Worm (Caenorhabditis elegans) whole organism, L1 larva: ENCODE data around the gene jnk-1.

ENCODE experiments used
- C04F5.9 ChIP-seq: sonication (generic microtip); optimal IDR thresholded peaks from 2 replicates; lab custom pipeline; 2016; ENCODE audit warnings: missing genetic modification characterization, missing compliant biosample characterization
- C34B4.2 ChIP-seq: sonication (generic microtip); optimal IDR thresholded peaks from 2 replicates; lab custom pipeline; 2017; ENCODE audit warnings: mild to moderate bottlenecking, missing genetic modification characterization, missing compliant biosample characterization
- F16B12.6 ChIP-seq: fragments of 150-350 bp; optimal IDR thresholded peaks from 2 replicates; lab custom pipeline; 2014; ENCODE audit warnings: missing biosample characterization, missing genetic modification characterization
- aha-1 ChIP-seq: fragments of 150-350 bp; optimal IDR thresholded peaks from 2 replicates; lab custom pipeline; 2014; ENCODE audit warnings: missing biosample characterization, missing genetic modification characterization
- aly-2 ChIP-seq: fragments of 150-350 bp; optimal IDR thresholded peaks from 2 replicates; lab custom pipeline; 2014; ENCODE audit warnings: missing biosample characterization, missing genetic modification characterization
- blmp-1 ChIP-seq: fragments of 150-350 bp; optimal IDR thresholded peaks from 2 replicates; lab custom pipeline; 2014; ENCODE audit warnings: missing biosample characterization, missing genetic modification characterization
- ceh-63 ChIP-seq: fragments of 200-800 bp; sonication (Bioruptor generic); optimal IDR thresholded peaks from 2 replicates; lab custom pipeline; 2018; ENCODE audit warnings: mild to moderate bottlenecking, missing genetic modification characterization, missing compliant biosample characterization
- ceh-82 ChIP-seq, 3 experiments: fragments of 150-350 bp in 1 of 3; sonication (generic microtip) in 2 of 3; optimal IDR thresholded peaks; 2 replicates each; lab custom pipeline; 2014 to 2017; ENCODE audit warnings: missing biosample characterization in 3 of 3, missing genetic modification characterization in 3 of 3
- ceh-88 ChIP-seq: fragments of 200-800 bp; sonication (Bioruptor generic); IDR thresholded peaks from 2 replicates; pipeline ENCODE4 v1.3.6; 2022; ENCODE audit warnings: missing genetic modification characterization, missing compliant biosample characterization
- ceh-90 ChIP-seq: sonication (generic microtip); optimal IDR thresholded peaks from 2 replicates; lab custom pipeline; 2016; ENCODE audit warnings: missing genetic modification characterization, missing compliant biosample characterization
- ces-1 ChIP-seq: fragments of 150-350 bp; optimal IDR thresholded peaks from 2 replicates; lab custom pipeline; 2014; ENCODE audit warnings: missing biosample characterization, missing genetic modification reagents, missing genetic modification characterization
- dpl-1 ChIP-seq, 3 experiments: fragments of 150-350 bp in 2 of 3; sonication (generic microtip) in 1 of 3; optimal IDR thresholded peaks; 2 replicates each; lab custom pipeline; 2014 to 2017; ENCODE audit warnings: missing biosample characterization in 3 of 3, missing genetic modification characterization in 3 of 3, missing genetic modification reagents in 3 of 3
- dsc-1 ChIP-seq: sonication (generic microtip); optimal IDR thresholded peaks from 2 replicates; lab custom pipeline; 2016; ENCODE audit warnings: mild to moderate bottlenecking, missing genetic modification characterization, missing compliant biosample characterization
- egl-13 ChIP-seq: sonication (generic microtip); optimal IDR thresholded peaks from 2 replicates; lab custom pipeline; 2016; ENCODE audit warnings: missing genotype, missing genetic modification reagents, missing genetic modification characterization, missing compliant biosample characterization
- elt-2 ChIP-seq: sonication (generic microtip); optimal IDR thresholded peaks from 2 replicates; lab custom pipeline; 2016; ENCODE audit warnings: missing genetic modification characterization, mild to moderate bottlenecking, inconsistent platforms, missing compliant biosample characterization, missing genetic modification reagents
- ets-5 ChIP-seq: fragments of 200-800 bp; sonication (Bioruptor generic); IDR thresholded peaks from 2 replicates; pipeline ENCODE4 v1.3.6; 2022; ENCODE audit warnings: missing genetic modification characterization, missing compliant biosample characterization
- fkh-4 ChIP-seq: sonication (generic microtip); optimal IDR thresholded peaks from 2 replicates; lab custom pipeline; 2016; ENCODE audit warnings: missing compliant biosample characterization, missing genetic modification characterization, borderline replicate concordance
- hlh-4 ChIP-seq: sonication (generic microtip); optimal IDR thresholded peaks from 2 replicates; lab custom pipeline; 2016; ENCODE audit warnings: mild to moderate bottlenecking, missing genetic modification characterization, missing compliant biosample characterization
- irx-1 ChIP-seq: sonication (generic microtip); optimal IDR thresholded peaks from 2 replicates; lab custom pipeline; 2016; ENCODE audit warnings: missing genetic modification characterization, missing compliant biosample characterization
- isw-1 ChIP-seq: fragments of 200-800 bp; sonication (Bioruptor generic); IDR thresholded peaks from 2 replicates; pipeline ENCODE4 v1.3.6; 2022; ENCODE audit warnings: missing genetic modification characterization, missing compliant biosample characterization
- lin-35 ChIP-seq, 2 experiments: fragments of 150-350 bp; optimal IDR thresholded peaks; 2 replicates each; lab custom pipeline; 2014; ENCODE audit warnings: missing biosample characterization in 2 of 2, missing genetic modification characterization in 2 of 2, missing genetic modification reagents in 2 of 2
- mab-9 ChIP-seq: fragments of 200-800 bp; sonication (Bioruptor generic); IDR thresholded peaks from 2 replicates; pipeline ENCODE4 v1.3.6; 2022; ENCODE audit warnings: missing genetic modification reagents, missing genetic modification characterization, missing compliant biosample characterization
- mdl-1 ChIP-seq, 2 experiments: fragments of 150-350 bp; optimal IDR thresholded peaks; 2 replicates each; lab custom pipeline; 2014 to 2017; ENCODE audit warnings: missing biosample characterization in 2 of 2, missing genetic modification characterization in 2 of 2, inconsistent platforms in 1 of 2
- nhr-12 ChIP-seq: sonication (generic microtip); optimal IDR thresholded peaks from 2 replicates; lab custom pipeline; 2017; ENCODE audit warnings: missing biosample characterization, missing genetic modification characterization
- nhr-20 ChIP-seq: sonication (generic microtip); optimal IDR thresholded peaks from 2 replicates; lab custom pipeline; 2016; ENCODE audit warnings: mild to moderate bottlenecking, missing genetic modification characterization, missing compliant biosample characterization
- nhr-237 ChIP-seq: fragments of 150-350 bp; optimal IDR thresholded peaks from 2 replicates; lab custom pipeline; 2014; ENCODE audit warnings: missing biosample characterization, missing genetic modification characterization
- nhr-28 ChIP-seq: fragments of 150-350 bp; optimal IDR thresholded peaks from 2 replicates; lab custom pipeline; 2014; ENCODE audit warnings: missing biosample characterization, missing genetic modification characterization
- nhr-76 ChIP-seq: sonication (generic microtip); optimal IDR thresholded peaks from 2 replicates; lab custom pipeline; 2017; ENCODE audit warnings: missing biosample characterization, missing genetic modification characterization
- nhr-84 ChIP-seq: sonication (generic microtip); optimal IDR thresholded peaks from 2 replicates; lab custom pipeline; 2017; ENCODE audit warnings: missing biosample characterization, missing genetic modification characterization
- nhr-90 ChIP-seq: sonication (generic microtip); optimal IDR thresholded peaks from 2 replicates; lab custom pipeline; 2016; ENCODE audit warnings: mild to moderate bottlenecking, missing genetic modification characterization, missing compliant biosample characterization; ENCODE audit not compliant: poor library complexity
- pag-3 ChIP-seq: sonication (generic microtip); optimal IDR thresholded peaks from 2 replicates; lab custom pipeline; 2017; ENCODE audit warnings: missing genetic modification characterization, mild to moderate bottlenecking, missing compliant biosample characterization, antibody characterized with exemption, borderline replicate concordance; ENCODE audit not compliant: insufficient read depth
- pqm-1 ChIP-seq: sonication (generic microtip); optimal IDR thresholded peaks from 3 replicates; lab custom pipeline; 2017; ENCODE audit warnings: missing biosample characterization, missing genetic modification characterization
- snpc-4 ChIP-seq: fragments of 150-350 bp; optimal IDR thresholded peaks from 2 replicates; lab custom pipeline; 2014; ENCODE audit warnings: missing biosample characterization, missing genetic modification characterization
- sox-4 ChIP-seq: sonication (generic microtip); optimal IDR thresholded peaks from 2 replicates; lab custom pipeline; 2016; ENCODE audit warnings: missing genetic modification characterization, missing compliant biosample characterization
- sptf-1 ChIP-seq: fragments of 150-350 bp; optimal IDR thresholded peaks from 2 replicates; lab custom pipeline; 2014; ENCODE audit warnings: missing biosample characterization, missing genetic modification characterization
- sup-37 ChIP-seq: fragments of 200-800 bp; sonication (Bioruptor generic); optimal IDR thresholded peaks from 2 replicates; lab custom pipeline; 2018; ENCODE audit warnings: mild to moderate bottlenecking, missing genetic modification characterization, missing compliant biosample characterization
- tlp-1 ChIP-seq: fragments of 150-350 bp; optimal IDR thresholded peaks from 2 replicates; lab custom pipeline; 2014; ENCODE audit warnings: missing biosample characterization, missing genetic modification characterization
- unc-30 ChIP-seq: sonication (generic microtip); optimal IDR thresholded peaks from 2 replicates; lab custom pipeline; 2017; ENCODE audit warnings: missing biosample characterization, missing genetic modification characterization
- xbp-1 ChIP-seq: sonication (generic microtip); optimal IDR thresholded peaks from 2 replicates; lab custom pipeline; 2016; ENCODE audit warnings: missing genetic modification characterization, missing compliant biosample characterization
- zag-1 ChIP-seq: fragments of 150-350 bp; optimal IDR thresholded peaks from 2 replicates; lab custom pipeline; 2014; ENCODE audit warnings: missing biosample characterization, missing genetic modification characterization
- zip-4 ChIP-seq: fragments of 200-800 bp; sonication (Bioruptor generic); optimal IDR thresholded peaks from 2 replicates; lab custom pipeline; 2018; ENCODE audit warnings: mild to moderate bottlenecking, missing genetic modification characterization, moderate library complexity, missing compliant biosample characterization
- ztf-4 ChIP-seq: fragments of 150-350 bp; optimal IDR thresholded peaks from 2 replicates; lab custom pipeline; 2014; ENCODE audit warnings: missing biosample characterization, missing genetic modification characterization

Gene jnk-1

ce11 chrIV:6974162-6974938, 16.9 kb downstream of the jnk-1 start:
- TF ChIP-seq tlp-1 (tag; lab: Kevin White, UChicago) (no peak), fkh-4 (tag; lab: Kevin White, UChicago) (no peak), nhr-12 (tag; lab: Kevin White, UChicago) (no peak), unc-30 (no peak), mab-9 (GFP tag; lab: Robert Waterston, UW) (no peak), isw-1 (GFP tag; lab: Robert Waterston, UW) (no peak), ceh-88 (GFP tag; lab: Robert Waterston, UW) (no peak), ceh-90 (tag; lab: Kevin White, UChicago) (no peak), xbp-1 (tag; lab: Kevin White, UChicago) (no peak), nhr-76 (tag; lab: Kevin White, UChicago) (no peak), nhr-84 (no peak), zag-1 (tag; lab: Kevin White, UChicago) (no peak), pqm-1 (tag; lab: Kevin White, UChicago) (no peak), ces-1 (no peak), sox-4 (tag; lab: Kevin White, UChicago) (no peak), nhr-28 (tag; lab: Kevin White, UChicago) (no peak), F16B12.6 (tag; lab: Kevin White, UChicago) (no peak), dsc-1 (no peak), elt-2 (tag; lab: Kevin White, UChicago) (no peak)
- TF ChIP-seq, all 84 proteins: peak for 0

DNA sequence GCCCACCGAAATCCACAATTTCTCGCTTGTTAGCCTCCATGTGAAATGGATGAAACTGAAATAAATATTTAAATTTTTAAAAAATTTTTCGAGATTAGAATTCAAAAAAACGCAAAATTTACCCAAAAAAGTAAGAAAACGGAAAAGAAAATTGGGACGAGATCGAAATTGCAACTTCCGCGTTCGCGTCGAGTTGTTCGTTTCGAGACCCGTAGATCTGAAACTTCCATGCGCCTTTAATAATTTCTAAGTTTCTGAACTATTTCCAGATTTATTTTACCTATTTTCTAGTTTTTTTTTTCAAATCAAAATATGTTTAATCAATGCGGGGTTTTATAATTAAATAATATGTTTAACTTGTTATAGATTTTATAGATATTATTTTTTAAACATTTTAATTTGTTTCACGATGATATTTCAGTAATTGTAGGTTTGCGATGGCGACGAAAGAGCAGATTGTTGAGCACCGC, 19.7 kb downstream of the jnk-1 start, which contains the start of the genes pgl-1 and him-3:
pgl-1 (minus strand) TSS at position 230 of the 470 bp plus-strand sequence.
him-3 (plus strand) TSS at position 420 of the 470 bp plus-strand sequence.
- TF ChIP-seq mdl-1 (tag; optimal IDR thresholded peaks at IDR 0.05; lab: Kevin White, UChicago), result no peak
- no peak for TF ChIP-seq pag-3 (tag; lab: Kevin White, UChicago)
- no peak for TF ChIP-seq egl-13 (tag; lab: Kevin White, UChicago)
- TF ChIP-seq xbp-1 (tag; lab: Kevin White, UChicago), result no peak
- TF ChIP-seq lin-35 (GFP tag; optimal IDR thresholded peaks at IDR 0.05; lab: Kevin White, UChicago), result no peak
- no peak for TF ChIP-seq nhr-90 (tag; lab: Kevin White, UChicago)
- TF ChIP-seq dpl-1 (GFP tag; optimal IDR thresholded peaks at IDR 0.05; lab: Kevin White, UChicago), result no peak
- no peak for TF ChIP-seq snpc-4
- TF ChIP-seq C34B4.2 (tag; lab: Kevin White, UChicago), result no peak
- no peak for TF ChIP-seq ceh-82 (tag; optimal IDR thresholded peaks at IDR 0.05; lab: Kevin White, UChicago)
- no peak for TF ChIP-seq irx-1 (tag; lab: Kevin White, UChicago)
- TF ChIP-seq nhr-237 (tag; lab: Kevin White, UChicago), result no peak
- no peak for TF ChIP-seq aha-1 (tag; lab: Kevin White, UChicago)
- no peak for TF ChIP-seq ztf-4
- no peak for TF ChIP-seq zip-4
- TF ChIP-seq C04F5.9, result no peak
- TF ChIP-seq nhr-20, result no peak
- no peak for TF ChIP-seq hlh-4 (tag; lab: Kevin White, UChicago)

DNA sequence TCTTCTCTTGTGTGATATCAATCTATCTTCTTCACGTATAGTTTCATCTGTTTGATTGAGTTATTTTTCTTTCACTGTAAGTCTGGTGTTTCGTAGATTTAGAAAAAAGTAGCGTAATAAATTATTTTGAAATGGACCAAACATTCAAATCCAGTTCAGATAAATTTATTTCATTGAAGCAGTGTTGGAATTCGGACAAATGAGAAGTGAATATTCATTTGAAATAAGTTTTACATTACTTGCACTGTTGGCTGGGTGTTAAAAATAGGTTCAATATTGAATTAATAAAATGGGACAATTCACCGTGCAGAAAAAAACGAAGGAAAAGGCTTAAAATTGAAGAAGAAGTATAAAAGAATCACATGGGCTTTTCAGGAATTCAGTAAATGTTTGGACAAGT, 21.2 kb downstream of the jnk-1 start:
- TF ChIP-seq ceh-63 (GFP tag; lab: Kevin White, UChicago) (no peak), hlh-4 (tag; lab: Kevin White, UChicago) (no peak), egl-13 (tag; lab: Kevin White, UChicago) (no peak), aly-2 (tag; lab: Kevin White, UChicago) (no peak), ets-5 (no peak), sptf-1 (tag; lab: Kevin White, UChicago) (no peak), blmp-1 (tag; lab: Kevin White, UChicago) (no peak), sup-37 (GFP tag; lab: Kevin White, UChicago) (no peak)
